Worm (Caenorhabditis elegans) whole organism, L1 larva: Measurements from ENCODE around the gene dop-3.
A peak's percentile ranks its signal among the peaks of the same experiment; 100 is the strongest.

Source experiments
- fkh-10 ChIP-seq: sonication (generic microtip); optimal IDR thresholded peaks from 2 replicates; lab custom pipeline; 2017; ENCODE audit warnings: missing biosample characterization, missing genetic modification reagents, missing genetic modification characterization
- grh-1 ChIP-seq: fragments of 200-800 bp; sonication (Bioruptor generic); IDR thresholded peaks from 2 replicates; pipeline ENCODE4 v1.3.6; 2022; ENCODE audit warnings: missing genetic modification reagents, missing genetic modification characterization, missing compliant biosample characterization
- irx-1 ChIP-seq: sonication (generic microtip); optimal IDR thresholded peaks from 2 replicates; lab custom pipeline; 2016; ENCODE audit warnings: missing genetic modification characterization, missing compliant biosample characterization
- pax-3 ChIP-seq: fragments of 200-800 bp; sonication (Bioruptor generic); optimal IDR thresholded peaks from 2 replicates; lab custom pipeline; 2018; ENCODE audit warnings: mild to moderate bottlenecking, missing genetic modification characterization, moderate library complexity, missing compliant biosample characterization
- snpc-4 ChIP-seq: fragments of 150-350 bp; optimal IDR thresholded peaks from 2 replicates; lab custom pipeline; 2014; ENCODE audit warnings: missing biosample characterization, missing genetic modification characterization

DNA sequence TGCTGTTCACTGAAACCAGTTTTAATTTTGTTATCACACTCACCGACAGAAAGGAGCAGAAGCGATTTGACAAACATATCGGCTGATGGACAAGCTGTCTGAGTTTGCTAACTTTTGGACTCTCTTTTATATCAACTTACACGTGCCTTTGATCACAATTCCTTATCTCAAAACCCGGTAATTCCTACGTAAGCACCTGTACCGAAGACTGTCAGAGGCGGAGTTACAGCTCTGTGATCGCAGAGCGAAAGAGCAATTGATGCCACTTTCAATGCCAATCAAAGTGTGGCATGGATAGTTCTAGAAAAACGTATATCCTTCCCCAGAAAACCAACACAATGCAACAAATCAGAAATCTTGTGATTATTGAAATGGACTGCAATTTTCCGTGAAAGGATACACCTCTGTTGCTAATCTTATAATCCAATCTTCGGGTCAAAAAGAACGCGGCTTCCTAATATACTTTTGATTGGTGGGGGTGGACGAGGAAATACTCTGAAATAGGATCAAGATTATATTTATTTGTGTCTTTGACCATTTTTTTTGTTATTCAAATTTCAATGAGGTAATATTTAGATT, 32.7 kb downstream of the dop-3 start, which contains the start of gene ilys-5:
- TF ChIP-seq snpc-4 = no peak
- no peak for TF ChIP-seq fkh-10 (GFP tag; lab: Kevin White, UChicago)
- TF ChIP-seq pax-3 = peak; percentile 57
- no peak for TF ChIP-seq irx-1
- TF ChIP-seq grh-1 (GFP tag; lab: Robert Waterston, UW) = no peak
